Worm (Caenorhabditis elegans): ENCODE results near the gene F52E1.14.

DNA sequence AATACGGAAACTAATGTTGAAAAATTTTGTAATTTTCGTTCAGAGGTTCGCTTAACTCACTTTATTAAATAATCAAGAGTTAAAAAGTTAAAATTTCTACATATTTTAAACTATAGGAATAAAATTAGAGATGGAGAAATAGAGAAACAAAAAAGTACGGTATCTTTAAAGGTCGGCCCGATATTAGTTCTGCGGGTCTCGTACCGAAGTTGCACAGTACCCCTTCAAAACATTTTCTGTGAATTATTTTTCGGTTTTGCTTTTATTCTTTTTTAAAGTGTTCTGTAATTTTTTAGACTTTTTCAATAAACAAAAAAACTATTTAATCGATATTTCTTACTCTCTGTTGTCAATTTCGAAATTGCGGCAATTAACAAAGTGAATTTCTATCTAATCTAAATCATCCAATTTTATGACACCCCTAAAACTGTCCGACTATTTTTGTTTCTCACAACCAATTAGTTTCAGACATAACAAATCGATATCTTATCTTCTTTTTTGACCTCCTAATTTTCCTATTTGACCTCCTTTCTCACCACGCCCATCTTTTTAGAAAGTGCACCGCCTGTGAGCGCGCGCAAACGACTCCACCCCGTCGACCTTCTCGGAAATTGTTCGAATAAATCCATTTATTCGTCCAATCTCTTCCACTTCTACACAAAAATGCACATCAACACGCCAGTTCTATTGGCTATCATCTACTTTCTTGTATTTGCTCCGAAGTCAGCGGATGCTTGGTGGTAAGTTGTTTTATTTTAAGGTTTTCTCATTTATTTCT, 28.1 kb upstream of the F52E1.14 start, which contains the start of gene mom-2:
- no peak for TF ChIP-seq dpl-1 (GFP tag; optimal IDR thresholded peaks at IDR 0.05)
- TF ChIP-seq aly-2 (tag; optimal IDR thresholded peaks at IDR 0.05): no peak
- no peak for TF ChIP-seq fkh-10 (GFP tag; optimal IDR thresholded peaks at IDR 0.05)
- TF ChIP-seq nhr-28 (tag; optimal IDR thresholded peaks at IDR 0.05): no peak
- no peak for TF ChIP-seq hpl-2 (GFP tag; optimal IDR thresholded peaks at IDR 0.05)
- TF ChIP-seq mep-1 (tag; optimal IDR thresholded peaks at IDR 0.05): no peak
- TF ChIP-seq nhr-11 (tag; optimal IDR thresholded peaks at IDR 0.05): no peak
- TF ChIP-seq nhr-77 (tag; optimal IDR thresholded peaks at IDR 0.05): no peak
- no peak for TF ChIP-seq ceh-88 (GFP tag; IDR thresholded peaks at IDR 0.05)
- TF ChIP-seq blmp-1 (tag; optimal IDR thresholded peaks at IDR 0.05): no peak
- no peak for TF ChIP-seq zag-1 (tag; optimal IDR thresholded peaks at IDR 0.05)
- TF ChIP-seq vab-15 (tag; optimal IDR thresholded peaks at IDR 0.05): no peak
- TF ChIP-seq elt-3 (tag; optimal IDR thresholded peaks at IDR 0.05): no peak
